Worm (Caenorhabditis elegans) whole organism, young adult: ENCODE data around the gene sodh-2.

Source experiments
- B0019.2 ChIP-seq: fragments of 200-800 bp; sonication (Bioruptor generic); conservative IDR thresholded peaks from 2 replicates; pipeline ENCODE4 v1.3.6; 2022; ENCODE audit warnings: missing genetic modification reagents, missing genetic modification characterization, missing compliant biosample characterization
- B0035.1 ChIP-seq: sonication (generic microtip); optimal IDR thresholded peaks from 2 replicates; lab custom pipeline; 2016; ENCODE audit warnings: missing genetic modification characterization, mild to moderate bottlenecking, missing compliant biosample characterization, missing genotype, missing genetic modification reagents
- C17E4.6 ChIP-seq: fragments of 200-800 bp; sonication (Bioruptor generic); IDR thresholded peaks from 2 replicates; pipeline ENCODE4 v1.3.6; 2022; ENCODE audit warnings: missing genetic modification reagents, missing genetic modification characterization, missing compliant biosample characterization
- F10E7.11 ChIP-seq: sonication (generic microtip); optimal IDR thresholded peaks from 2 replicates; lab custom pipeline; 2017; ENCODE audit warnings: mild to moderate bottlenecking, missing genetic modification characterization, moderate library complexity, missing compliant biosample characterization
- F23B12.7 ChIP-seq: sonication (generic microtip); optimal IDR thresholded peaks from 2 replicates; lab custom pipeline; 2017; ENCODE audit warnings: missing genetic modification characterization, mild to moderate bottlenecking, missing compliant biosample characterization, antibody characterized with exemption, moderate library complexity; ENCODE audit not compliant: insufficient read depth
- F33H1.4 ChIP-seq: fragments of 200-800 bp; sonication (Bioruptor generic); IDR thresholded peaks from 2 replicates; pipeline ENCODE4 v1.3.6; 2022; ENCODE audit warnings: missing genetic modification reagents, missing genetic modification characterization, missing compliant biosample characterization
- F39B2.1 ChIP-seq: fragments of 200-800 bp; sonication (Bioruptor generic); IDR thresholded peaks from 2 replicates; pipeline ENCODE4 v1.3.6; 2022; ENCODE audit warnings: missing genetic modification reagents, missing genetic modification characterization, missing compliant biosample characterization
- F57A8.1 ChIP-seq: fragments of 200-800 bp; sonication (Bioruptor generic); optimal IDR thresholded peaks from 2 replicates; lab custom pipeline; 2018; ENCODE audit warnings: mild to moderate bottlenecking, missing genetic modification characterization, moderate library complexity, missing compliant biosample characterization
- T07F8.4 ChIP-seq: sonication (generic microtip); optimal IDR thresholded peaks from 2 replicates; lab custom pipeline; 2016; ENCODE audit warnings: mild to moderate bottlenecking, missing genetic modification characterization, moderate library complexity, missing compliant biosample characterization
- Y53G8AR.9 ChIP-seq: fragments of 200-800 bp; sonication (Bioruptor generic); conservative IDR thresholded peaks from 2 replicates; pipeline ENCODE4 v1.3.6; 2022; ENCODE audit warnings: missing genetic modification reagents, missing genetic modification characterization, missing compliant biosample characterization
- Y95B8A.8 ChIP-seq: fragments of 200-800 bp; sonication (Bioruptor generic); IDR thresholded peaks from 2 replicates; pipeline ENCODE4 v1.3.6; 2022; ENCODE audit warnings: missing genetic modification reagents, missing genetic modification characterization, missing compliant biosample characterization
- attf-5 ChIP-seq: fragments of 200-800 bp; sonication (Bioruptor generic); optimal IDR thresholded peaks from 2 replicates; lab custom pipeline; 2018; ENCODE audit warnings: mild to moderate bottlenecking, missing genetic modification characterization, missing compliant biosample characterization
- bed-1 ChIP-seq: fragments of 200-800 bp; sonication (Bioruptor generic); IDR thresholded peaks from 2 replicates; pipeline ENCODE4 v1.3.6; 2022; ENCODE audit warnings: missing genetic modification reagents, missing genetic modification characterization, missing compliant biosample characterization
- cebp-1 ChIP-seq, 2 experiments: fragments of 200-800 bp in 1 of 2; sonication (Bioruptor generic) in 1 of 2; sonication (generic microtip) in 1 of 2; IDR thresholded peaks in 1 of 2; optimal IDR thresholded peaks in 1 of 2; 2 replicates each; pipeline versions ENCODE4 v1.3.6 to Lab custom; 2017 to 2022; ENCODE audit warnings: missing compliant biosample characterization in 2 of 2, missing genetic modification characterization in 2 of 2, mild to moderate bottlenecking in 1 of 2, missing genetic modification reagents in 1 of 2, moderate library complexity in 1 of 2
- cebp-2 ChIP-seq: fragments of 200-800 bp; sonication (Bioruptor generic); IDR thresholded peaks from 2 replicates; pipeline ENCODE4 v1.3.6; 2022; ENCODE audit warnings: missing genetic modification characterization, missing compliant biosample characterization
- ceh-40 ChIP-seq: fragments of 200-800 bp; sonication (Bioruptor generic); IDR thresholded peaks from 2 replicates; pipeline ENCODE4 v1.3.6; 2022; ENCODE audit warnings: missing genetic modification characterization, missing compliant biosample characterization
- ceh-79 ChIP-seq: sonication (generic microtip); optimal IDR thresholded peaks from 2 replicates; lab custom pipeline; 2017; ENCODE audit warnings: mild to moderate bottlenecking, missing genetic modification characterization, missing compliant biosample characterization
- die-1 ChIP-seq: sonication (generic microtip); optimal IDR thresholded peaks from 2 replicates; lab custom pipeline; 2016; ENCODE audit warnings: missing genotype, mild to moderate bottlenecking, missing genetic modification characterization, missing compliant biosample characterization
- ekl-4 ChIP-seq: fragments of 200-800 bp; sonication (Bioruptor generic); IDR thresholded peaks from 2 replicates; pipeline ENCODE4 v1.3.6; 2022; ENCODE audit warnings: missing genetic modification reagents, missing genetic modification characterization, missing compliant biosample characterization
- hmg-20 ChIP-seq: fragments of 200-800 bp; sonication (Bioruptor generic); IDR thresholded peaks from 2 replicates; pipeline ENCODE4 v1.3.6; 2022; ENCODE audit warnings: missing genetic modification reagents, missing genetic modification characterization, missing compliant biosample characterization
- hsf-1 ChIP-seq: fragments of 200-800 bp; sonication (Bioruptor generic); IDR thresholded peaks from 2 replicates; pipeline ENCODE4 v1.3.6; 2022; ENCODE audit warnings: missing genetic modification reagents, missing genetic modification characterization, missing compliant biosample characterization
- lin-40 ChIP-seq: sonication (generic microtip); optimal IDR thresholded peaks from 2 replicates; lab custom pipeline; 2016; ENCODE audit warnings: missing genetic modification characterization, mild to moderate bottlenecking, missing compliant biosample characterization, missing genotype, missing genetic modification reagents
- madf-3 ChIP-seq: fragments of 200-800 bp; sonication (Bioruptor generic); IDR thresholded peaks from 2 replicates; pipeline ENCODE4 v1.3.6; 2022; ENCODE audit warnings: missing genetic modification reagents, missing genetic modification characterization, missing compliant biosample characterization
- madf-6 ChIP-seq: fragments of 200-800 bp; sonication (Bioruptor generic); IDR thresholded peaks from 2 replicates; pipeline ENCODE4 v1.3.6; 2022; ENCODE audit warnings: missing genetic modification reagents, missing genetic modification characterization, missing compliant biosample characterization
- madf-8 ChIP-seq: fragments of 200-800 bp; sonication (Bioruptor generic); conservative IDR thresholded peaks from 2 replicates; pipeline ENCODE4 v1.3.6; 2022; ENCODE audit warnings: missing genetic modification reagents, missing genetic modification characterization, missing compliant biosample characterization
- mel-28 ChIP-seq: sonication (generic microtip); optimal IDR thresholded peaks from 2 replicates; lab custom pipeline; 2016; ENCODE audit warnings: borderline replicate concordance, mild to moderate bottlenecking, missing genetic modification characterization, missing compliant biosample characterization
- nfya-2 ChIP-seq: fragments of 200-800 bp; sonication (Bioruptor generic); IDR thresholded peaks from 2 replicates; pipeline ENCODE4 v1.3.6; 2022; ENCODE audit warnings: missing genetic modification reagents, missing genetic modification characterization, missing compliant biosample characterization
- nfyb-1 ChIP-seq: fragments of 200-800 bp; sonication (Bioruptor generic); IDR thresholded peaks from 2 replicates; pipeline ENCODE4 v1.3.6; 2022; ENCODE audit warnings: missing genetic modification reagents, missing genetic modification characterization, missing compliant biosample characterization
- nhr-179 ChIP-seq: sonication (generic microtip); optimal IDR thresholded peaks from 2 replicates; lab custom pipeline; 2016; ENCODE audit warnings: mild to moderate bottlenecking, missing genetic modification characterization, missing compliant biosample characterization
- nhr-80 ChIP-seq: sonication (generic microtip); optimal IDR thresholded peaks from 2 replicates; lab custom pipeline; 2016; ENCODE audit warnings: missing genetic modification characterization, missing compliant biosample characterization
- snpc-1.1 ChIP-seq: sonication (generic microtip); optimal IDR thresholded peaks from 2 replicates; lab custom pipeline; 2017; ENCODE audit warnings: missing genetic modification characterization, mild to moderate bottlenecking, missing compliant biosample characterization, antibody characterized with exemption, moderate library complexity, missing genotype, missing genetic modification reagents; ENCODE audit not compliant: insufficient read depth
- somi-1 ChIP-seq: fragments of 200-800 bp; sonication (Bioruptor generic); optimal IDR thresholded peaks from 2 replicates; lab custom pipeline; 2018; ENCODE audit warnings: mild to moderate bottlenecking, missing genetic modification characterization, missing compliant biosample characterization
- zim-3 ChIP-seq: sonication (generic microtip); optimal IDR thresholded peaks from 2 replicates; lab custom pipeline; 2017; ENCODE audit warnings: mild to moderate bottlenecking, missing genetic modification characterization, moderate library complexity, missing compliant biosample characterization
- ztf-22 ChIP-seq: fragments of 200-800 bp; sonication (Bioruptor generic); optimal IDR thresholded peaks from 2 replicates; lab custom pipeline; 2018; ENCODE audit warnings: mild to moderate bottlenecking, missing genetic modification characterization, moderate library complexity, missing compliant biosample characterization
- ztf-25 ChIP-seq: fragments of 200-800 bp; sonication (Bioruptor generic); IDR thresholded peaks from 2 replicates; pipeline ENCODE4 v1.3.6; 2022; ENCODE audit warnings: missing genetic modification reagents, missing genetic modification characterization, missing compliant biosample characterization
- ztf-3 ChIP-seq: fragments of 200-800 bp; sonication (Bioruptor generic); optimal IDR thresholded peaks from 2 replicates; lab custom pipeline; 2018; ENCODE audit warnings: mild to moderate bottlenecking, missing genetic modification characterization, missing compliant biosample characterization

Gene sodh-2

ce11 chrV:11857756-11858155 is 33.3 kb downstream of the sodh-2 start:
- TF ChIP-seq lin-40 (tag; lab: Kevin White, UChicago) (peak; percentile 17), F39B2.1 (GFP tag; lab: Robert Waterston, UW) (no peak)

DNA sequence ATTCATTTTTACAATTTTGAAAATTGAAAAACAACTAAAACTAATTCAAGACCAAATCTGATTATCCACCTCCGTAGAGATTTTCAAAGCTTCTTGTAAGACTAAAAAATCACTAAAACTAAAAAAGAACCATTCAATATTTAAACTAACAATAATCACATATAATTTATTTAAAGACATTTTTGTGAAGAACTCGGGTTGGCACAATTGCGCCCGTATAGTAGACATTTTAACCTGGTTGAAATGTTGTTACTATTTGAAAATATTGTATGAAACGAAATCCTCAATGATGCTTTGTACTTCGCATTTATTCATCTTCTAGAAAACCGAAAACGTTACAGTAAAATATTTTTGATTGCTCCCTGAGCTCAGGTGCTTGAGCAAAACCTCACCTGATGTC is 35.0 kb downstream of the sodh-2 start:
- no peak for TF ChIP-seq ztf-22 (GFP tag; lab: Kevin White, UChicago)
- TF ChIP-seq, all 124 proteins: peak for 0

DNA sequence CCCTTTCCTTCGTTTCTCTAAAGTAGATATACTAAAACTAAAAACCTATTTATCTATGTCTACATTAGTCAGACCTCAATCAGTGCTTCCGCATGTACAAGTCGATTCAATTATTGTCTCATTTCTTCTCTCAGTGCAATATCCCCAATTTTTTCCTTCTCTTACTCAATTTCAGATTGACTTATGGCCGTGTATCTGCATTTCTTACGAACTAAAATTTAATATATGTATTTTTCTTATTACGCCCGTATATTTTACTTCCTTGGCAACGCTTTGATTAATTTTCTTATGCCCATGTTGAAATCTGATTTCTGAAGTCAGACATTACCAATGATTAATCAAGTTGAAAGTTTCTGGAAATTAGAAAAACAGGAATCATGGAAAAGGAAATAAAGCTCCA is 36.1 kb downstream of the sodh-2 start:
- no peak for TF ChIP-seq die-1 (tag; lab: Kevin White, UChicago)
- no peak for TF ChIP-seq snpc-1.1 (tag; lab: Kevin White, UChicago)
- TF ChIP-seq F33H1.4 = no peak
- TF ChIP-seq nhr-80 (tag; lab: Kevin White, UChicago) = no peak
- TF ChIP-seq attf-5 = no peak
- TF ChIP-seq madf-8 (GFP tag; lab: Robert Waterston, UW) = no peak
- TF ChIP-seq C17E4.6 = no peak

ce11 chrV:11853723-11854122 is 37.3 kb downstream of the sodh-2 start:
- no peak for TF ChIP-seq C17E4.6
- TF ChIP-seq cebp-1 (GFP tag; IDR thresholded peaks at IDR 0.05; lab: Robert Waterston, UW) = no peak
- peak; percentile 76 for TF ChIP-seq cebp-1 (tag; optimal IDR thresholded peaks at IDR 0.05; lab: Kevin White, UChicago)

ce11 chrV:11852305-11852704 is 38.7 kb downstream of the sodh-2 start:
- no peak for TF ChIP-seq zim-3

DNA sequence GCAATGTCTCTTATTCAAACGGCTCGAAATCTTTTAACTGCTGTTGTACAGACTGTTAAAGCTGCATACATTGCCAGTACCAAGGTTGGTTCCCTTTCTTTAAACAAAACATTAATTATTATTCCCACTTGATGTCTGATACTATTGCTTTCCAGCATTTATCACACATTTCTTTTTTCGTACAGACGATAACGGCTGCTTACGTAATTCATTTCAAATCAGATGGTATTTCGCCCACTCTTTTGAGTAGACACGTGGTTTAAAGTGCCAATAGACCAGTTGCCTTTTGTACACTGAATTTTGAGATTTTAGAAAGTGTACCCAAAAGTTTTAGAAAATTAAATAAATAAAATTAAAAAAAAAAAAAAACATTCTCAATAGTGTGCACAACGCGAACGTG is 41.6 kb downstream of the sodh-2 start:
- TF ChIP-seq ztf-25 (GFP tag; lab: Robert Waterston, UW) (no peak), ceh-79 (tag; lab: Kevin White, UChicago) (no peak), Y53G8AR.9 (GFP tag; lab: Robert Waterston, UW) (no peak), cebp-1 (GFP tag; IDR thresholded peaks at IDR 0.05; lab: Robert Waterston, UW) (no peak), cebp-1 (tag; optimal IDR thresholded peaks at IDR 0.05; lab: Kevin White, UChicago) (peak; percentile 39), B0019.2 (GFP tag; lab: Robert Waterston, UW) (no peak), ceh-40 (GFP tag; lab: Robert Waterston, UW) (no peak), F57A8.1 (GFP tag; lab: Kevin White, UChicago) (no peak), nhr-80 (tag; lab: Kevin White, UChicago) (peak; percentile 56), hsf-1 (GFP tag; lab: Robert Waterston, UW) (no peak)

DNA sequence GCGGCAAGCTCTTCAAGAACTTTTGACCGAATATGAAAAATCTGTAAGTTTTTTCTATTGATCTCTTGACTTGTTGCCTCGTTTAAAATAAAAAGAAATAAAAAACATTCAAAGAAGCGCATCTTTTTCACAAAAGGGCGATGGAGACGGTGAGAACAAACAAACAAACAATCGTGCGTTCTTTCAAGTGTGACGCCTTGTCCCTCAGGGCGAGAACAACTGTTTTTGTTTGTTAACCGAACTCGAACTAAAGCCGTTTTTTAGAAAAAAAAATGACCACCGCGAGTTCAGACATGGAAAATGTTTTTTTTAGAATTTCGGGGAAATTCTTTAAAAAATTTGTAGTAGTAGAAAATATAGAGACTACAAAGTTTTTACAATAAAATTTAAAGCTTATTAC is 44.1 kb downstream of the sodh-2 start:
- TF ChIP-seq Y95B8A.8 (GFP tag; lab: Robert Waterston, UW) = no peak
- TF ChIP-seq cebp-2 (GFP tag; lab: Robert Waterston, UW) = no peak
- TF ChIP-seq nfyb-1 (GFP tag; lab: Robert Waterston, UW) = no peak
- no peak for TF ChIP-seq madf-3
- TF ChIP-seq B0035.1 (tag; lab: Kevin White, UChicago) = no peak
- TF ChIP-seq, all 124 proteins: peak for 0

ce11 chrV:11845492-11845891 is 45.6 kb downstream of the sodh-2 start, which contains the start of gene hmp-1:
Gene hmp-1, plus strand, starts transcription at chrV:11845871.
- TF ChIP-seq somi-1 (no peak), F10E7.11 (no peak), ekl-4 (no peak), T07F8.4 (tag; lab: Kevin White, UChicago) (no peak), nfya-2 (GFP tag; lab: Robert Waterston, UW) (no peak), mel-28 (no peak), ztf-3 (GFP tag; lab: Kevin White, UChicago) (no peak), bed-1 (GFP tag; lab: Robert Waterston, UW) (no peak), F33H1.4 (peak; percentile 80), madf-6 (peak; percentile 80), zim-3 (no peak), F23B12.7 (tag; lab: Kevin White, UChicago) (no peak), hmg-20 (no peak), nhr-179 (tag; lab: Kevin White, UChicago) (no peak)
